Fruit fly (Drosophila melanogaster) ovary, adult (tissue): ENCODE measurements around the gene Desat2.

Source experiments
- CG17801 ChIP-seq: fragments of 200-800 bp; optimal IDR thresholded peaks from 2 replicates; lab custom pipeline; 2019; ENCODE audit warnings: missing biosample characterization, mild to moderate bottlenecking, missing genetic modification characterization, moderate library complexity; ENCODE audit not compliant: partially characterized antibody

Gene Desat2

DNA sequence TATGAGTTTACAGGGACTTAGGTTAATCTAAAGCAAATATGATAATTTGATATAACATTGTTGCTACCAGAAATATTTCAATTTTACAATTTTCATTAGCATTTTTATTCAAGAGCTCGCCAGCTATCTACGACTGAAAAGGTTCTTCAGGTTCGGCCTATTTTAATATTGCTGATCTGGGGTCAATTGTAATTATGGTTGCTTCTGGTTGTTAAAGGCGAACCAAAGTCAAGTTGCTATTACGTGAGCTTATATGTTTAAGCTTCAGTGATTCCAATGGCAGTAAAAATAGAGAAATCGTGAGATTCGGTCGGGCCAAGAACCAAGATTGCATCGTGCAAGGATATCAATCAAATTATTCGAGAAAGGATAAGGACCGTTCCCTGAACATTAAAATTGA is at the start of gene Desat2:
TSS of gene Desat2 (plus strand) at position 301 of the 400 bp plus-strand sequence.
- TF ChIP-seq CG17801 (GFP tag; lab: Kevin White, UChicago): no peak

dm6 chr3R:12386965-12387364 is 49.1 kb upstream of the Desat2 start, which contains the start of gene CG33098:
Gene CG33098 (plus strand): TSS chr3R:12387188.
- no peak for TF ChIP-seq CG17801 (GFP tag; lab: Kevin White, UChicago)

- no peak for TF ChIP-seq CG17801 (GFP tag; lab: Kevin White, UChicago)
These were observed 40.2 kb upstream of the Desat2 start, which contains the start of the genes CG10096 and CG10097 for dm6 chr3R:12395880-12396279. Gene CG10096 (minus strand): TSS chr3R:12395980. Gene CG10097 (minus strand): TSS chr3R:12395980.

dm6 chr3R:12398054-12398453 is 38.0 kb upstream of the Desat2 start:
- peak; percentile 19 for TF ChIP-seq CG17801 (GFP tag; lab: Kevin White, UChicago)

DNA sequence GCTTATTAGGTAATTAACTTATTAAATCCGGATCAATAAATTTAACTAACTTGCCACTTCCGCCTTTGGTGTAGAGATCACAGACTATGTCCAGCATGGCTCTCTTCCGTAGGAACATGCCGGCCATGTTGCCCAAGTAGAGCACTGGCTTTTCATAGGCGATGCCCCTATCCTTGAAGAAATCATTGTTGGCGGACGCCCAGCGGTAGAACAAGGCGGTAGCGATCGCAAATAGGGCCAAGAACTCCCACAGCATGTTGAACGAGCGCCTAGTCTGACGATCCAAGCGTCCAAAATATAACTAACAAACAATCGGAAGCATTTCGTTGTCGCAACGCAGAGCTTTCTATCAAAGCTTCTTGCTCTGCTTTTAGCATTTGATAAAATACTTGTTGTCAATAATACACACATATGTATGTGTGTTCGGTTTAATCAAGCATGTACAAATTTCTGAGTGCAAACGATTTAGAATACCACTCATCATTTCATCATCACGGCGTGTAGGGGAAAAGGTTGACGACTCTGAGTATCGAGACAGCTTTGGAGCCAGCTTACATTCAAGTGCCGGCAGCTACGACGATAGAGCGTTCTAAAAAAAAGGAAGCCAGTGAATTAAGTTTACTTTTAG is 37.3 kb upstream of the Desat2 start, which contains the start of gene Cyp9f3:
TSS of gene Cyp9f3 (minus strand) at position 310 of the 628 bp plus-strand sequence.
- no peak for TF ChIP-seq CG17801 (GFP tag; lab: Kevin White, UChicago)

dm6 chr3R:12401672-12402296 is 34.3 kb upstream of the Desat2 start, which contains the start of gene DNAlig3:
Gene DNAlig3 (minus strand): TSS chr3R:12401839.
- TF ChIP-seq CG17801 (GFP tag; lab: Kevin White, UChicago): peak; percentile 67

- peak; percentile 100 for TF ChIP-seq CG17801 (GFP tag; lab: Kevin White, UChicago)
These were observed 33.1 kb upstream of the Desat2 start for dm6 chr3R:12402935-12403334.

DNA sequence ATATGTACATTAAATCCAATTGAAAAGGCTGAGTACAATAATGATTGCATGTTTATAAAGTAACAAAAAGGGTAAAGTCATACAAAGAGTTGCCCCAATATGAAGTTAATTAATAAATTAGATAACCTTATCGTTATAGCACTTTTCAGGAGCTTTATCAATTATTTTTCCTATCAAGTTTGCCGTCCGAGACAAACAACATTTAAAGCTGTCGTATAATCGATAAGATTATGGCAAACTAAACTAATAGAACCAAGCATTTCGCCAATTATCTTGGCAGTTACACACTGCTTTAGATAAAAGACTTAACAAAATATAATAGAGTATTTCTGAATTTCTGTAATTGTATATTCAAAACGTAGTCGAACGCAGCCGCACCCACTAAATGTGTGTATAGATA is 30.9 kb upstream of the Desat2 start:
- TF ChIP-seq CG17801 (GFP tag; lab: Kevin White, UChicago): no peak

- no peak for TF ChIP-seq CG17801 (GFP tag; lab: Kevin White, UChicago)
These were observed 30.2 kb upstream of the Desat2 start, which contains the start of gene Cyp9f2 for dm6 chr3R:12405928-12406234. Gene Cyp9f2 (minus strand): TSS chr3R:12406028.

- TF ChIP-seq CG17801 (GFP tag; lab: Kevin White, UChicago): peak; percentile 75
These were observed 29.5 kb upstream of the Desat2 start, which contains the start of gene CG5167 for dm6 chr3R:12406235-12407196. Gene CG5167 (plus strand): TSS chr3R:12406532.

- TF ChIP-seq CG17801 (GFP tag; lab: Kevin White, UChicago): peak; percentile 25
These were observed 27.9 kb upstream of the Desat2 start, which contains the start of gene CG5196 for dm6 chr3R:12408160-12408559. Gene CG5196 (plus strand): TSS chr3R:12408316.

- no peak for TF ChIP-seq CG17801 (GFP tag; lab: Kevin White, UChicago)
These were observed 24.6 kb upstream of the Desat2 start for dm6 chr3R:12411449-12411848.

dm6 chr3R:12413274-12413958 is 22.6 kb upstream of the Desat2 start, which contains the start of the genes Dip-C and pps:
Gene Dip-C (minus strand): TSS chr3R:12413759.
Gene pps (plus strand): TSS chr3R:12413828.
- peak; percentile 41 for TF ChIP-seq CG17801 (GFP tag; lab: Kevin White, UChicago)

dm6 chr3R:12422379-12422975 is 13.6 kb upstream of the Desat2 start, which contains the start of the genes Scgbeta and CG17202:
Gene Scgbeta (minus strand): TSS chr3R:12422429.
Gene CG17202 (plus strand): TSS chr3R:12422768.
- no peak for TF ChIP-seq CG17801 (GFP tag; lab: Kevin White, UChicago)
